Fruit fly (Drosophila melanogaster) whole organism, wandering third instar larva: ENCODE results near the gene Nepl3.

Experiments used
- Abd-B ChIP-seq: fragments of >200 bp; optimal IDR thresholded peaks from 2 replicates; lab custom pipeline; 2017; ENCODE audit warnings: missing biosample characterization, missing genetic modification characterization
- CG32264 ChIP-seq: fragments of 200-800 bp; sonication (Bioruptor generic); optimal IDR thresholded peaks from 2 replicates; lab custom pipeline; 2016; ENCODE audit warnings: missing biosample characterization, missing genetic modification characterization
- CG9705 ChIP-seq: fragments of 200-800 bp; sonication (Bioruptor generic); optimal IDR thresholded peaks from 2 replicates; lab custom pipeline; 2018; ENCODE audit warnings: missing biosample characterization, mild to moderate bottlenecking, missing genetic modification characterization
- CrebA ChIP-seq: fragments of 200-800 bp; sonication (Bioruptor generic); optimal IDR thresholded peaks from 2 replicates; lab custom pipeline; 2016; ENCODE audit warnings: missing biosample characterization, mild to moderate bottlenecking, missing genetic modification characterization, borderline replicate concordance
- Dfd ChIP-seq: fragments of >200 bp; optimal IDR thresholded peaks from 2 replicates; lab custom pipeline; 2017; ENCODE audit warnings: missing biosample characterization, missing genetic modification characterization
- Dif ChIP-seq: fragments of 200-275, 200-300 bp; sonication (Bioruptor generic); optimal IDR thresholded peaks from 2 replicates; lab custom pipeline; 2018; ENCODE audit warnings: missing biosample characterization, missing genetic modification characterization; ENCODE audit not compliant: partially characterized antibody
- GATAd ChIP-seq: sonication (Bioruptor generic); optimal IDR thresholded peaks from 2 replicates; lab custom pipeline; 2016; ENCODE audit warnings: missing biosample characterization, missing genetic modification characterization
- HLH106 ChIP-seq: fragments of 200-800 bp; optimal IDR thresholded peaks from 3 replicates; lab custom pipeline; 2019; ENCODE audit warnings: missing biosample characterization, mild to moderate bottlenecking, missing genetic modification characterization, moderate library complexity
- Hr78 ChIP-seq: fragments of >200 bp; optimal IDR thresholded peaks from 2 replicates; lab custom pipeline; 2017; ENCODE audit warnings: missing biosample characterization, missing genetic modification characterization
- Hr83 ChIP-seq: fragments of 200-300 bp; sonication (Bioruptor generic); optimal IDR thresholded peaks from 2 replicates; lab custom pipeline; 2016; ENCODE audit warnings: missing biosample characterization, mild to moderate bottlenecking, missing genetic modification characterization, moderate library complexity; ENCODE audit not compliant: poor library complexity, severe bottlenecking
- Jra ChIP-seq: sonication (Bioruptor generic); optimal IDR thresholded peaks from 2 replicates; lab custom pipeline; 2016; ENCODE audit warnings: missing biosample characterization, missing genetic modification characterization
- Mio ChIP-seq: sonication (Bioruptor generic); optimal IDR thresholded peaks from 2 replicates; lab custom pipeline; 2016; ENCODE audit warnings: missing biosample characterization, missing genetic modification characterization
- Myc ChIP-seq: fragments of >200 bp; optimal IDR thresholded peaks from 2 replicates; lab custom pipeline; 2017
- N ChIP-seq: fragments of >200 bp; optimal IDR thresholded peaks from 2 replicates; lab custom pipeline; 2018; ENCODE audit warnings: missing biosample characterization, missing external identifiers, missing genetic modification characterization
- OdsH ChIP-seq: fragments of 200-800 bp; sonication (Bioruptor generic); optimal IDR thresholded peaks from 2 replicates; lab custom pipeline; 2016; ENCODE audit warnings: missing biosample characterization, mild to moderate bottlenecking, missing genetic modification characterization
- Sp1 ChIP-seq: fragments of 200-800 bp; sonication (Bioruptor generic); optimal IDR thresholded peaks from 3 replicates; lab custom pipeline; 2019; ENCODE audit warnings: missing biosample characterization, mild to moderate bottlenecking, missing genetic modification characterization, moderate library complexity
- Vsx2 ChIP-seq: fragments of 200-300, 225-300 bp; sonication (Bioruptor generic); optimal IDR thresholded peaks from 2 replicates; lab custom pipeline; 2018; ENCODE audit warnings: missing biosample characterization, missing genetic modification characterization; ENCODE audit not compliant: partially characterized antibody
- br ChIP-seq: fragments of 200-800 bp; sonication (Bioruptor generic); optimal IDR thresholded peaks from 2 replicates; lab custom pipeline; 2016; ENCODE audit warnings: missing biosample characterization, missing genetic modification characterization
- brk ChIP-seq: fragments of 200-800 bp; sonication (Bioruptor generic); optimal IDR thresholded peaks from 2 replicates; lab custom pipeline; 2016; ENCODE audit warnings: missing biosample characterization, mild to moderate bottlenecking, missing genetic modification characterization
- dl ChIP-seq, 2 experiments: fragments of 175-275, 200-275 bp in 1 of 2; fragments of 200-275 bp in 1 of 2; sonication (Bioruptor generic); optimal IDR thresholded peaks; lab custom pipeline; 2018; ENCODE audit warnings: mild to moderate bottlenecking in 2 of 2, missing biosample characterization in 2 of 2, missing genetic modification characterization in 2 of 2, moderate library complexity in 2 of 2; ENCODE audit not compliant: partially characterized antibody in 2 of 2, insufficient read depth in 1 of 2
- dmrt93B ChIP-seq: fragments of 200-800 bp; sonication (Bioruptor generic); optimal IDR thresholded peaks from 2 replicates; lab custom pipeline; 2018; ENCODE audit warnings: missing biosample characterization, mild to moderate bottlenecking, missing genetic modification characterization
- dsf ChIP-seq: sonication (Bioruptor generic); optimal IDR thresholded peaks from 2 replicates; lab custom pipeline; 2016; ENCODE audit warnings: missing biosample characterization, missing genetic modification characterization, borderline replicate concordance
- ey ChIP-seq: fragments of 200-800 bp; sonication (Bioruptor generic); optimal IDR thresholded peaks from 2 replicates; lab custom pipeline; 2016; ENCODE audit warnings: missing biosample characterization, missing genetic modification characterization
- foxo ChIP-seq, 2 experiments: fragments of 200-800 bp; sonication (Bioruptor generic); optimal IDR thresholded peaks; 2 replicates in 1 of 2; 3 replicates in 1 of 2; lab custom pipeline; 2016 to 2017; ENCODE audit warnings: missing biosample characterization in 2 of 2, missing genetic modification characterization in 2 of 2
- fru ChIP-seq: fragments of 200-800 bp; sonication (Bioruptor generic); optimal IDR thresholded peaks from 3 replicates; lab custom pipeline; 2016; ENCODE audit warnings: missing biosample characterization, mild to moderate bottlenecking, missing genetic modification characterization
- h ChIP-seq: fragments of 200-800 bp; sonication (Bioruptor generic); optimal IDR thresholded peaks from 3 replicates; lab custom pipeline; 2016; ENCODE audit warnings: missing biosample characterization, mild to moderate bottlenecking, missing genetic modification characterization
- jim ChIP-seq: fragments of 175-275, 200-325 bp; sonication (Bioruptor generic); optimal IDR thresholded peaks from 2 replicates; lab custom pipeline; 2016; ENCODE audit warnings: missing biosample characterization, mild to moderate bottlenecking, missing genetic modification characterization
- lola ChIP-seq: fragments of >200 bp; optimal IDR thresholded peaks from 2 replicates; lab custom pipeline; 2017; ENCODE audit warnings: missing biosample characterization, missing genetic modification characterization
- pan ChIP-seq: fragments of >200 bp; optimal IDR thresholded peaks from 2 replicates; lab custom pipeline; 2017
- psq ChIP-seq: fragments of 200-800 bp; sonication (Bioruptor generic); optimal IDR thresholded peaks from 3 replicates; lab custom pipeline; 2017; ENCODE audit warnings: missing biosample characterization, mild to moderate bottlenecking, missing genetic modification characterization, moderate library complexity
- rgr ChIP-seq: fragments of 200-800 bp; sonication (Bioruptor generic); optimal IDR thresholded peaks from 3 replicates; lab custom pipeline; 2016; ENCODE audit warnings: missing biosample characterization, mild to moderate bottlenecking, missing genetic modification characterization
- sage ChIP-seq: fragments of 200-800 bp; sonication (Bioruptor generic); optimal IDR thresholded peaks from 2 replicates; lab custom pipeline; 2016; ENCODE audit warnings: missing biosample characterization, mild to moderate bottlenecking, missing genetic modification characterization
- sv ChIP-seq: fragments of 200-800 bp; sonication (Bioruptor generic); optimal IDR thresholded peaks from 3 replicates; lab custom pipeline; 2016; ENCODE audit warnings: missing biosample characterization, missing genetic modification characterization
- tai ChIP-seq: sonication (Bioruptor generic); optimal IDR thresholded peaks from 2 replicates; lab custom pipeline; 2016; ENCODE audit warnings: missing biosample characterization, missing genetic modification characterization
- usp ChIP-seq: fragments of >200 bp; optimal IDR thresholded peaks from 2 replicates; lab custom pipeline; 2017; ENCODE audit warnings: missing biosample characterization, missing genetic modification characterization
- woc ChIP-seq: sonication (Bioruptor generic); optimal IDR thresholded peaks from 2 replicates; lab custom pipeline; 2016; ENCODE audit warnings: missing biosample characterization, mild to moderate bottlenecking, missing genetic modification characterization

The Nepl3 gene

DNA sequence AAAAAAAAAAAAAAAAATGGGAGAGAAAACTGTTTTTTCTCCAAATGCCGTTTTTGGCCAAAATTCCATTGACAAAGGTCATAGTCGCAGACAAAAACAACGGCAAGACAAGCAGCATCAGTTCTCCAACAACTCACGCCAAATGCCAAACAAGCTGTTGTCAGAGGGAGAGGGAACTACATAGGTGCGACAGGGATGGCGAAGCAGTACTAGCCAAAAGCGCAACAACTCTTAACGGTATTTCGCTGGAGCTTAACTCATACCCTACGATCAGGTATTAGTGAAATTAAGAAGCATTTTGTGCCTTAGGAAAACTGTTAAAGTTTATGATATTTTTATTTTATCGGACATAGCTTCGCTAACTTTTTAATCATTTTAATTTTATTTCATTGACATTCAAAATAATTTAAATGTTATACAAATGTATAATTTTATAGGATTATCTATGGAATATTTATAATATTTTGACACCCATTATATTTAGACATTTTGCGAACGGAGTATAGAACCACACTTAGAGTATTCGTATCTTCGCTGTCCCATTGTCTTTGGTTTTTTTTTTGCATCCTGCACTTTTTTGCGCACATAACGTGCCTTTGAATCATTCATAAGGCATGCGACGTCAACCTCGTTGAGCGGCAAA lies 22.3 kb upstream of the Nepl3 start:
- TF ChIP-seq tai (GFP tag; lab: Kevin White, UChicago) (no peak), CrebA (no peak), pan (lab: Kevin White, UChicago) (no peak), Dfd (GFP tag; lab: Kevin White, UChicago) (no peak), woc (GFP tag; lab: Kevin White, UChicago) (no peak), sv (GFP tag; lab: Kevin White, UChicago) (no peak), Vsx2 (GFP tag; lab: Kevin White, UChicago) (no peak), fru (no peak), OdsH (GFP tag; lab: Kevin White, UChicago) (no peak), GATAd (GFP tag; lab: Kevin White, UChicago) (no peak)

DNA sequence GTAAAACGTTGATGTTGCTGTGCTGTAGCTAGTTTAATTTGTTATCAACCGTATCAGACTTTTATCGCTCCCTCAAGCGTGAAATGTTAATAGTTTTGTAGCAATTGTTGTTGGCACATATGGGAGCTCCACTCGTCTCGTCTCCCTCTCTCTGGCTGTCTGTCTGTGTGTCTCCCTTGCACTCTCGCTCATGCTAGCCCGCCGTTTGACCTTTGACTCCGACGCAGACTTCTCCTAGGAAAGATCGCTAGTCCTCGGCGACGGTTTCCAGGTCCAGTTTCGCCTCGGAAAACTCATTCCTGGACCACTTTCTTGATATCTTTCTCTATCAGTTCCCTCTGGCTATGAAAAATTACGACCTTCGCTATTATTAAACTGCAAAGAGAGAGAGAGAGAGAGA lies 21.2 kb upstream of the Nepl3 start:
- TF ChIP-seq woc (GFP tag; lab: Kevin White, UChicago) (no peak), Hr78 (GFP tag; lab: Kevin White, UChicago) (no peak), psq (GFP tag; lab: Kevin White, UChicago) (no peak), pan (lab: Kevin White, UChicago) (no peak), jim (GFP tag; lab: Kevin White, UChicago) (no peak), Dfd (GFP tag; lab: Kevin White, UChicago) (no peak), Jra (GFP tag; lab: Kevin White, UChicago) (no peak), Myc (no peak), Sp1 (GFP tag; lab: Kevin White, UChicago) (no peak), CrebA (no peak), Dif (no peak), GATAd (GFP tag; lab: Kevin White, UChicago) (no peak)

DNA sequence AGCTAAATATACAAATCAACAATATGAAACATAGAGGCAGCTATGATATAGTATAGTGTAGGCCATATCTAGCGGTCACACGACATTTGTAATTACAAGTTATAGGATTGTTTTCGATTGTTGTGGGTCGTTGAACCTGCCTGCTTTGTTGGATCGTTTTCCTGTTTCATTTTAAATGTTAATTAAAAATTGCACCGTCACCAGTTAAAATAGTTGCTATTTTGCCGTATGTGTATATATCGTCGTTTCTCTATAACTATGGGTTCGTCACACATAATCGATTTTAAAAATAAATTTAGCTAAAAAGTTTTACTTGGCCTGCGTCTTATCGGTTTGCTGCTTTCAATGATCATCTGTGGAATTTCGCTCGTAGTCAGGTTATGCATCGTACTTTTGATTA lies 14.3 kb upstream of the Nepl3 start:
- TF ChIP-seq br (GFP tag; lab: Kevin White, UChicago) (no peak), usp (no peak), Hr78 (GFP tag; lab: Kevin White, UChicago) (no peak), lola (no peak), GATAd (GFP tag; lab: Kevin White, UChicago) (no peak), OdsH (GFP tag; lab: Kevin White, UChicago) (no peak), Mio (GFP tag; lab: Kevin White, UChicago) (no peak), Abd-B (GFP tag; lab: Kevin White, UChicago) (no peak), pan (lab: Kevin White, UChicago) (no peak), h (GFP tag; lab: Kevin White, UChicago) (no peak), HLH106 (no peak), Myc (no peak), CG32264 (GFP tag; lab: Kevin White, UChicago) (no peak), Dfd (GFP tag; lab: Kevin White, UChicago) (no peak), brk (GFP tag; lab: Kevin White, UChicago) (no peak), psq (GFP tag; lab: Kevin White, UChicago) (no peak), foxo (GFP tag; optimal IDR thresholded peaks at IDR 0.05; lab: Kevin White, UChicago) (no peak), ey (GFP tag; lab: Kevin White, UChicago) (no peak), dl (GFP tag; optimal IDR thresholded peaks at IDR 0.05; lab: Kevin White, UChicago; ENCODE audit: insufficient read depth in 1 of 2, partially characterized antibody in 2 of 2) (no peak)

DNA sequence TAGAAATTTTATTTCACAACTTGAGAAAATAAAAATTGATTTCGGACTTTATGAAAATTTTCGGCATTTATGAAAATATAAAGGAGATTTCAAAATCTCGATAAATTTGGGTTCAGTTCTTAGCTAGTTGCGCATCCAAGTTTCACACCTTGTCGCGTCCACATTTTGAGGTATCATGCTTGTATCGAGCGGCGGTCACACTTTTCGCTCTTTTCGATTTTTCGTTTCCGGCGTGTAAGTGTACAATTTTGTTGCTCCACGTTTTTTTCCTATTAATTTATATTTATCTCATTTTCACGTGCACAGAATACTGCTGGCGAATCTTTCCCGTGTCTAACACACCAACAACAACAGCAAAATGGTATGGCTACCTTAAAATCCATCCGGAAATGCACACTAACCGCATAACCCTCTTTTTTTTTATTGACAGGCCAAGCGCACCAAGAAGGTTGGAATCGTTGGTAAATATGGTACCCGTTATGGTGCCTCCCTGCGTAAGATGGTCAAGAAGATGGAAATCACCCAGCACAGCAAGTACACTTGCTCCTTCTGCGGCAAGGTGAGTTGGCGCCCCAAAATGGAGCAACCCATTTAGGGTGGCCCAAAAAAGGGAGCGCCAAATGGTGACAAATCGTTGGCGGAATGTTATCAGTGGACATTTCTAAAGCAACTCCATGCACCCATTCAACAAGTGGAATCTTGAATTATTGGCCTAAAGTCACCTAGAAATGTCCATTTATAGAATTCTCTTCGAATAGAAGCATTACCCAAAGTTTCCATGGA lies 12.9 kb upstream of the Nepl3 start, which contains the start of gene RpL37A:
Gene RpL37A, plus strand, starts transcription at position 161 of the 783 bp plus-strand sequence.
- TF ChIP-seq Mio (GFP tag; lab: Kevin White, UChicago), result no peak
- TF ChIP-seq CrebA, result no peak
- TF ChIP-seq psq (GFP tag; lab: Kevin White, UChicago), result peak; percentile 24
- TF ChIP-seq sv (GFP tag; lab: Kevin White, UChicago), result peak; percentile 82
- TF ChIP-seq Hr83 (GFP tag; lab: Kevin White, UChicago), result peak; percentile 86
- no peak for TF ChIP-seq Abd-B (GFP tag; lab: Kevin White, UChicago)
- peak; percentile 69 for TF ChIP-seq CG9705
- peak; percentile 73 for TF ChIP-seq dmrt93B (GFP tag; lab: Kevin White, UChicago)
- TF ChIP-seq Myc, result peak; percentile 5
- peak; percentile 19 for TF ChIP-seq Dif
- TF ChIP-seq jim (GFP tag; lab: Kevin White, UChicago), result no peak
- TF ChIP-seq brk (GFP tag; lab: Kevin White, UChicago), result no peak
- TF ChIP-seq HLH106, result peak; percentile 64
- TF ChIP-seq dsf (GFP tag; lab: Kevin White, UChicago), result peak; percentile 12
- no peak for TF ChIP-seq br (GFP tag; lab: Kevin White, UChicago)
- no peak for TF ChIP-seq Hr78 (GFP tag; lab: Kevin White, UChicago)
- peak; percentile 73 for TF ChIP-seq Sp1 (GFP tag; lab: Kevin White, UChicago)
- no peak for TF ChIP-seq usp
- no peak for TF ChIP-seq lola
- TF ChIP-seq rgr, result peak; percentile 89
- no peak for TF ChIP-seq Dfd (GFP tag; lab: Kevin White, UChicago)
- TF ChIP-seq N (GFP tag; lab: Kevin White, UChicago), result no peak
- TF ChIP-seq dl (GFP tag; optimal IDR thresholded peaks at IDR 0.05; lab: Kevin White, UChicago; ENCODE audit: insufficient read depth in 1 of 2, partially characterized antibody in 2 of 2), result no peak
- TF ChIP-seq Jra (GFP tag; lab: Kevin White, UChicago), result peak; percentile 12
- TF ChIP-seq ey (GFP tag; lab: Kevin White, UChicago), result no peak
- TF ChIP-seq CG32264 (GFP tag; lab: Kevin White, UChicago), result peak; percentile 43
- TF ChIP-seq h (GFP tag; lab: Kevin White, UChicago), result peak; percentile 78
- TF ChIP-seq sage (GFP tag; lab: Kevin White, UChicago), result peak; percentile 73
- peak in 1 of 2 experiments; percentile 62 for TF ChIP-seq foxo (GFP tag; optimal IDR thresholded peaks at IDR 0.05; lab: Kevin White, UChicago)
- peak; percentile 52 for TF ChIP-seq fru
- TF ChIP-seq pan (lab: Kevin White, UChicago), result no peak
- TF ChIP-seq OdsH (GFP tag; lab: Kevin White, UChicago), result peak; percentile 31
